Fruit fly (Drosophila melanogaster) whole organism, embryonic: Measurements from ENCODE around the gene Ir31a.

Source experiments
- Atf3 ChIP-seq: fragments of 200-800 bp; sonication (Bioruptor generic); optimal IDR thresholded peaks from 3 replicates; lab custom pipeline; 2016; ENCODE audit warnings: missing biosample characterization, missing genetic modification characterization
- CG10209 ChIP-seq: fragments of 200-800 bp; sonication (Bioruptor generic); optimal IDR thresholded peaks from 3 replicates; lab custom pipeline; 2017; ENCODE audit warnings: missing biosample characterization, mild to moderate bottlenecking, missing genetic modification characterization, missing genetic modification reagents
- CG10267 ChIP-seq: fragments of 200-800 bp; sonication (Bioruptor generic); optimal IDR thresholded peaks from 2 replicates; lab custom pipeline; 2018; ENCODE audit warnings: missing biosample characterization, mild to moderate bottlenecking, missing genetic modification characterization, moderate library complexity
- CG10654 ChIP-seq: fragments of 200-800 bp; sonication (Bioruptor generic); optimal IDR thresholded peaks from 2 replicates; lab custom pipeline; 2016; ENCODE audit warnings: missing biosample characterization, missing genetic modification characterization
- CG13287 ChIP-seq: fragments of 200-800 bp; sonication (Bioruptor generic); IDR thresholded peaks from 2 replicates; pipeline ENCODE4 v1.3.6; 2022; ENCODE audit warnings: missing biosample characterization, missing genetic modification characterization; ENCODE audit not compliant: partially characterized antibody
- CG14860 ChIP-seq: fragments of 200-800 bp; sonication (Bioruptor generic); IDR thresholded peaks from 3 replicates; pipeline ENCODE4 v1.3.6; 2022; ENCODE audit warnings: missing biosample characterization, missing genetic modification characterization; ENCODE audit not compliant: partially characterized antibody
- CG15514 ChIP-seq: fragments of 200-800 bp; sonication (Bioruptor generic); optimal IDR thresholded peaks from 3 replicates; lab custom pipeline; 2017; ENCODE audit warnings: missing biosample characterization, missing genetic modification characterization, mild to moderate bottlenecking, moderate library complexity, missing genetic modification reagents
- CG32532 ChIP-seq: fragments of 200-800 bp; sonication (Bioruptor generic); IDR thresholded peaks from 2 replicates; pipeline ENCODE4 v1.3.6; 2022; ENCODE audit warnings: missing biosample characterization, missing genetic modification characterization
- CG32767 ChIP-seq: fragments of 200-800 bp; sonication (Bioruptor generic); IDR thresholded peaks from 2 replicates; pipeline ENCODE4 v1.3.6; 2022; ENCODE audit warnings: missing biosample characterization, missing genetic modification characterization
- CG32772 ChIP-seq: fragments of 200-800 bp; sonication (Bioruptor generic); IDR thresholded peaks from 2 replicates; pipeline ENCODE4 v1.3.6; 2022; ENCODE audit warnings: missing biosample characterization, missing genetic modification characterization
- CG3281 ChIP-seq: fragments of 200-800 bp; sonication (Bioruptor generic); optimal IDR thresholded peaks from 3 replicates; lab custom pipeline; 2017; ENCODE audit warnings: missing biosample characterization, mild to moderate bottlenecking, missing genetic modification characterization
- CG3847 ChIP-seq: fragments of 200-800 bp; sonication (Bioruptor generic); IDR thresholded peaks from 2 replicates; pipeline ENCODE4 v1.3.6; 2022; ENCODE audit warnings: missing biosample characterization, missing genetic modification characterization
- CG4360 ChIP-seq: fragments of 200-800 bp; sonication (Bioruptor generic); IDR thresholded peaks from 2 replicates; pipeline ENCODE4 v1.3.6; 2022; ENCODE audit warnings: missing biosample characterization, missing genetic modification characterization
- CG4617 ChIP-seq: fragments of 200-800 bp; sonication (Bioruptor generic); optimal IDR thresholded peaks from 3 replicates; lab custom pipeline; 2016; ENCODE audit warnings: missing biosample characterization, missing genetic modification characterization, borderline replicate concordance
- CG6272 ChIP-seq: fragments of 200-800 bp; sonication (Bioruptor generic); IDR thresholded peaks from 2 replicates; pipeline ENCODE4 v1.3.6; 2022; ENCODE audit warnings: missing biosample characterization, missing genetic modification characterization
- CG7357 ChIP-seq: fragments of 200-800 bp; sonication (Bioruptor generic); IDR thresholded peaks from 3 replicates; pipeline ENCODE4 v1.3.6; 2022; ENCODE audit warnings: missing biosample characterization, missing genetic modification characterization
- CG9609 ChIP-seq: fragments of 200-800 bp; sonication (Bioruptor generic); optimal IDR thresholded peaks from 3 replicates; lab custom pipeline; 2016; ENCODE audit warnings: missing biosample characterization, missing genetic modification characterization
- CG9876 ChIP-seq: fragments of 200-800 bp; sonication (Bioruptor generic); optimal IDR thresholded peaks from 2 replicates; lab custom pipeline; 2016; ENCODE audit warnings: missing biosample characterization, missing genetic modification characterization
- D19B ChIP-seq: fragments of 200-800 bp; sonication (Bioruptor generic); optimal IDR thresholded peaks from 2 replicates; lab custom pipeline; 2017; ENCODE audit warnings: missing biosample characterization, mild to moderate bottlenecking, missing genetic modification characterization
- Dref ChIP-seq: fragments of 200-800 bp; sonication (Bioruptor generic); IDR thresholded peaks from 2 replicates; pipeline ENCODE4 v1.3.6; 2022; ENCODE audit warnings: missing biosample characterization, missing genetic modification characterization
- HLH4C ChIP-seq: fragments of 200-800 bp; sonication (Bioruptor generic); IDR thresholded peaks from 3 replicates; pipeline ENCODE4 v1.3.6; 2022; ENCODE audit warnings: missing biosample characterization, missing genetic modification characterization; ENCODE audit not compliant: partially characterized antibody
- MESR4 ChIP-seq: fragments of 200-800 bp; sonication (Bioruptor generic); optimal IDR thresholded peaks from 2 replicates; lab custom pipeline; 2018; ENCODE audit warnings: missing biosample characterization, mild to moderate bottlenecking, missing genetic modification characterization, moderate library complexity
- Med ChIP-seq: fragments of 200-800 bp; sonication (Bioruptor generic); peaks from one replicate; lab custom pipeline; 2016; ENCODE audit warnings: missing biosample characterization, missing genetic modification characterization, mild to moderate bottlenecking, inconsistent platforms, moderate library complexity
- NFAT ChIP-seq: fragments of 200-800 bp; sonication (Bioruptor generic); IDR thresholded peaks from 2 replicates; pipeline ENCODE4 v1.3.6; 2022; ENCODE audit warnings: missing biosample characterization, missing genetic modification characterization
- NK7.1 ChIP-seq: fragments of 200-800 bp; sonication (Bioruptor generic); optimal IDR thresholded peaks from 3 replicates; lab custom pipeline; 2016; ENCODE audit warnings: missing biosample characterization, missing genetic modification characterization
- Neu2 ChIP-seq: fragments of 200-800 bp; sonication (Bioruptor generic); optimal IDR thresholded peaks from 3 replicates; lab custom pipeline; 2016; ENCODE audit warnings: missing biosample characterization, missing genetic modification characterization, borderline replicate concordance
- NfI ChIP-seq: fragments of 200-800 bp; sonication (Bioruptor generic); optimal IDR thresholded peaks from 3 replicates; lab custom pipeline; 2018; ENCODE audit warnings: missing biosample characterization, mild to moderate bottlenecking, missing genetic modification characterization, moderate library complexity
- Oaz ChIP-seq: fragments of 200-800 bp; sonication (Bioruptor generic); IDR thresholded peaks from 2 replicates; pipeline ENCODE4 v1.3.6; 2022; ENCODE audit warnings: missing biosample characterization, missing genetic modification characterization
- Oli ChIP-seq: fragments of 200-800 bp; sonication (Bioruptor generic); optimal IDR thresholded peaks from 2 replicates; lab custom pipeline; 2018; ENCODE audit warnings: missing biosample characterization, mild to moderate bottlenecking, missing genetic modification characterization, moderate library complexity
- Side ChIP-seq: fragments of 200-800 bp; sonication (Bioruptor generic); optimal IDR thresholded peaks from 2 replicates; lab custom pipeline; 2016; ENCODE audit warnings: missing biosample characterization, missing genetic modification characterization
- Sin3A ChIP-seq: fragments of >200 bp; optimal IDR thresholded peaks from 2 replicates; lab custom pipeline; 2018
- Sry-β ChIP-seq: fragments of 200-800 bp; sonication (Bioruptor generic); optimal IDR thresholded peaks from 2 replicates; lab custom pipeline; 2018; ENCODE audit warnings: missing biosample characterization, mild to moderate bottlenecking, missing genetic modification characterization, moderate library complexity
- amos ChIP-seq: fragments of 200-800 bp; sonication (Bioruptor generic); IDR thresholded peaks from 2 replicates; pipeline ENCODE4 v1.3.6; 2022; ENCODE audit warnings: missing biosample characterization, missing genetic modification characterization; ENCODE audit not compliant: partially characterized antibody
- aop ChIP-seq: fragments of 200-800 bp; sonication (Bioruptor generic); IDR thresholded peaks from 2 replicates; pipeline ENCODE4 v1.3.6; 2022; ENCODE audit warnings: missing biosample characterization, missing genetic modification characterization
- bcd ChIP-seq: fragments of 200-800 bp; sonication (Bioruptor generic); optimal IDR thresholded peaks from 2 replicates; lab custom pipeline; 2017; ENCODE audit warnings: missing biosample characterization, mild to moderate bottlenecking, missing genetic modification characterization
- cas ChIP-seq: fragments of 200-800 bp; sonication (Bioruptor generic); IDR thresholded peaks from 2 replicates; pipeline ENCODE4 v1.3.6; 2022; ENCODE audit warnings: missing biosample characterization, missing genetic modification characterization
- chn ChIP-seq: fragments of 200-800 bp; sonication (Bioruptor generic); optimal IDR thresholded peaks from 2 replicates; lab custom pipeline; 2016; ENCODE audit warnings: missing biosample characterization, missing genetic modification characterization
- crol ChIP-seq: fragments of 200-800 bp; sonication (Bioruptor generic); IDR thresholded peaks from 2 replicates; pipeline ENCODE4 v1.3.6; 2022; ENCODE audit warnings: missing biosample characterization, missing genetic modification characterization
- dan ChIP-seq: fragments of 200-800 bp; sonication (Bioruptor generic); IDR thresholded peaks from 2 replicates; pipeline ENCODE4 v1.3.6; 2022; ENCODE audit warnings: missing biosample characterization, missing genetic modification characterization
- gro ChIP-seq: fragments of 200-800 bp; sonication (Bioruptor generic); optimal IDR thresholded peaks from 2 replicates; lab custom pipeline; 2016; ENCODE audit warnings: missing biosample characterization, missing genetic modification characterization
- kah ChIP-seq: fragments of 200-800 bp; sonication (Bioruptor generic); optimal IDR thresholded peaks from 2 replicates; lab custom pipeline; 2018; ENCODE audit warnings: missing biosample characterization, mild to moderate bottlenecking, missing genetic modification characterization
- kni ChIP-seq: fragments of 200-800 bp; sonication (Bioruptor generic); optimal IDR thresholded peaks from 3 replicates; lab custom pipeline; 2017; ENCODE audit warnings: mild to moderate bottlenecking, missing biosample characterization, missing genetic modification reagents, missing genetic modification characterization
- luna ChIP-seq: fragments of 200-800 bp; sonication (Bioruptor generic); optimal IDR thresholded peaks from 2 replicates; lab custom pipeline; 2016; ENCODE audit warnings: missing biosample characterization, missing genetic modification characterization
- mld ChIP-seq: fragments of 200-800 bp; sonication (Bioruptor generic); IDR thresholded peaks from 3 replicates; pipeline ENCODE4 v1.3.6; 2022; ENCODE audit warnings: missing biosample characterization, missing genetic modification characterization; ENCODE audit not compliant: partially characterized antibody
- nerfin-2 ChIP-seq: fragments of 200-800 bp; sonication (Bioruptor generic); IDR thresholded peaks from 2 replicates; pipeline ENCODE4 v1.3.6; 2022; ENCODE audit warnings: missing biosample characterization, missing genetic modification characterization; ENCODE audit not compliant: partially characterized antibody
- nmo ChIP-seq: fragments of 200-800 bp; sonication (Bioruptor generic); optimal IDR thresholded peaks from 2 replicates; lab custom pipeline; 2018; ENCODE audit warnings: missing biosample characterization, mild to moderate bottlenecking, missing genetic modification characterization, moderate library complexity
- prd ChIP-seq, 3 experiments: fragments of >200 bp in 2 of 3; fragments of 200-800 bp in 1 of 3; sonication (Bioruptor generic) in 1 of 3; optimal IDR thresholded peaks in 2 of 3; IDR thresholded peaks in 1 of 3; 2 replicates in 2 of 3; 3 replicates in 1 of 3; pipeline versions ENCODE4 v1.3.6 to Lab custom; 2017 to 2022; ENCODE audit warnings: missing biosample characterization in 1 of 3, missing genetic modification characterization in 1 of 3
- sqz ChIP-seq: fragments of 200-800 bp; sonication (Bioruptor generic); optimal IDR thresholded peaks from 3 replicates; lab custom pipeline; 2018; ENCODE audit warnings: missing biosample characterization, mild to moderate bottlenecking, missing genetic modification characterization
- ssp ChIP-seq: fragments of 200-800 bp; sonication (Bioruptor generic); IDR thresholded peaks from 2 replicates; pipeline ENCODE4 v1.3.6; 2022; ENCODE audit warnings: missing biosample characterization, missing genetic modification characterization
- tx ChIP-seq: fragments of 200-800 bp; sonication (Bioruptor generic); optimal IDR thresholded peaks from 2 replicates; lab custom pipeline; 2016; ENCODE audit warnings: missing biosample characterization, missing genetic modification characterization
- wor ChIP-seq: fragments of 200-800 bp; sonication (Bioruptor generic); IDR thresholded peaks from 2 replicates; pipeline ENCODE4 v1.3.6; 2022; ENCODE audit warnings: missing biosample characterization, missing genetic modification characterization

The Ir31a gene

DNA sequence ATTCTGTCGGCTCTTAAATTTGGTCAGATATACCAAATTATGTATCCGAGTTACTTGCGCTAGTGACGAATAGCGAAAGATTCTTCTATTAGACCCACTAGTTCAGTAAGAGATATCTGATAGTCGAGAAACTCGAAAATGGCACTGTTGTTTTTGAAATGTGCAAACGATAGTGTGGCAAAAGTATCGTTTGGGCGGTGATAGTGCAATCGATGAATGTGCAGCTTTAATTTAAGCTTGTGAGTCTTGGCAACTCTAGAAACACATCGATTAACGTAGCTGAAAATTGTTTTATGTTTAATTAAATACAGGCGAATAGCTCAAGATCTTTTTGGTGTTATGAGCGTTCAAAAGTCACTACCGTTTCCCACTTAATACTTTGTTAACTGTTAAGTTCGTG lies 32.0 kb downstream of the Ir31a start, which contains the start of gene STUB1 (continued):
- TF ChIP-seq NfI (GFP tag; lab: Kevin White, UChicago): no peak
- TF ChIP-seq Side: peak; percentile 4
- TF ChIP-seq kah (GFP tag; lab: Kevin White, UChicago): no peak
- peak; percentile 31; the same call in 1 of the 2 replicates for TF ChIP-seq CG6272 (GFP tag; lab: Robert Waterston, UW)
- peak; percentile 67 for TF ChIP-seq CG15514 (GFP tag; lab: Kevin White, UChicago)
- TF ChIP-seq dan (GFP tag; lab: Robert Waterston, UW): no peak
- TF ChIP-seq sqz: no peak
- TF ChIP-seq CG10267 (tag; lab: Kevin White, UChicago): no peak
- TF ChIP-seq Dref: peak; percentile 94
- TF ChIP-seq ssp (GFP tag; lab: Robert Waterston, UW): 0 out of 2 replicates have a peak, but pooled peaks have one; percentile 18
- TF ChIP-seq MESR4: peak; percentile 46
- no peak for TF ChIP-seq CG32532 (GFP tag; lab: Robert Waterston, UW)
- no peak for TF ChIP-seq bcd
- TF ChIP-seq CG4360 (GFP tag; lab: Robert Waterston, UW): no peak
- TF ChIP-seq CG9609 (GFP tag; lab: Kevin White, UChicago): no peak
- peak; percentile 7 for TF ChIP-seq Sin3A (lab: Kevin White, UChicago)
- no peak for TF ChIP-seq wor (GFP tag; lab: Robert Waterston, UW)
- peak; percentile 98; the same call in 1 of the 2 replicates for TF ChIP-seq amos
- TF ChIP-seq CG4617 (GFP tag; lab: Kevin White, UChicago): peak; percentile 74
- peak; percentile 80 for TF ChIP-seq Med (GFP tag; lab: Kevin White, UChicago)
- no peak for TF ChIP-seq CG9876 (GFP tag; lab: Kevin White, UChicago)
- peak; percentile 15 for TF ChIP-seq chn (GFP tag; lab: Kevin White, UChicago)
- no peak for TF ChIP-seq CG10209 (GFP tag; lab: Kevin White, UChicago)
- TF ChIP-seq crol: no peak
- TF ChIP-seq aop (GFP tag; lab: Robert Waterston, UW): no peak
- no peak for TF ChIP-seq cas
- no peak; the same call in 1 of the 2 replicates for TF ChIP-seq NFAT
- no peak for TF ChIP-seq prd (optimal IDR thresholded peaks at IDR 0.05; lab: Kevin White, UChicago)
- no peak for TF ChIP-seq prd (GFP tag; IDR thresholded peaks at IDR 0.05; lab: Robert Waterston, UW)
- peak; percentile 3 for TF ChIP-seq luna (GFP tag; lab: Kevin White, UChicago)
- no peak for TF ChIP-seq CG7357 (GFP tag; lab: Robert Waterston, UW)
- peak; percentile 97 for TF ChIP-seq nerfin-2 (GFP tag; lab: Robert Waterston, UW)
- no peak for TF ChIP-seq NK7.1 (GFP tag; lab: Kevin White, UChicago)
- TF ChIP-seq Atf3 (GFP tag; lab: Kevin White, UChicago): no peak
- peak; percentile 99 for TF ChIP-seq CG14860 (GFP tag; lab: Robert Waterston, UW)
- peak; percentile 57 for TF ChIP-seq CG3847
- peak; percentile 98 for TF ChIP-seq mld
- no peak for TF ChIP-seq kni (GFP tag; lab: Kevin White, UChicago)
- TF ChIP-seq CG10654 (GFP tag; lab: Kevin White, UChicago): no peak
- no peak for TF ChIP-seq Neu2
- TF ChIP-seq gro: peak; percentile 30
- TF ChIP-seq Oaz: no peak
- no peak for TF ChIP-seq CG32767 (GFP tag; lab: Robert Waterston, UW)
- no peak for TF ChIP-seq CG32772
- peak; percentile 99 for TF ChIP-seq CG13287 (GFP tag; lab: Robert Waterston, UW)
- no peak for TF ChIP-seq CG3281 (GFP tag; lab: Kevin White, UChicago)
- no peak for TF ChIP-seq Oli (tag; lab: Kevin White, UChicago)
- no peak for TF ChIP-seq tx
- no peak for TF ChIP-seq D19B
- TF ChIP-seq nmo (GFP tag; lab: Kevin White, UChicago): peak; percentile 9
- peak; percentile 100 for TF ChIP-seq HLH4C (GFP tag; lab: Robert Waterston, UW)
- no peak for TF ChIP-seq Sry-β (GFP tag; lab: Kevin White, UChicago)
